Fruit fly (Drosophila melanogaster): ENCODE measurements around the gene CG14252.

The CG14252 gene

DNA sequence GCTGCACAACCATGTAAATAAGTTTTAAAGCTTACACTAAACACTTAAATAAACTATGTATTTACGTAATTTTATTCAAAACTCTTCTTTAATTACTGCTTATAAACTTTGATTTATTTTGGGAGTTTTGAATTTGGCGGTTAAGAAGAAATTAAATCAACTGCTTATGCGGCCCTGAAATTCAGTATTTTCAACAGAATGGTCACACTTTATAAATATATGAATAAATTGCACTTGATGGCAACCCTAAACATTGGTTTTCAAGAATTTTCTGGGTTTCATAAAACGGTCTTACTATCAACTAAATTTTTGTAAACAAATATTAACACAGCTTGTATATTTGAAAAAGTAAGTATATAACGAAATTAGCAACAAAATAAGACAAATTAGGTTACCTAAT, at the start of gene CG14252:
Gene CG14252, plus strand, starts transcription at position 302 of the 400 bp plus-strand sequence.
- no peak for TF ChIP-seq CG8478 (optimal IDR thresholded peaks at IDR 0.05)
- TF ChIP-seq CTCF (optimal IDR thresholded peaks at IDR 0.05): peak in 1 of 2 experiments; percentile 3

DNA sequence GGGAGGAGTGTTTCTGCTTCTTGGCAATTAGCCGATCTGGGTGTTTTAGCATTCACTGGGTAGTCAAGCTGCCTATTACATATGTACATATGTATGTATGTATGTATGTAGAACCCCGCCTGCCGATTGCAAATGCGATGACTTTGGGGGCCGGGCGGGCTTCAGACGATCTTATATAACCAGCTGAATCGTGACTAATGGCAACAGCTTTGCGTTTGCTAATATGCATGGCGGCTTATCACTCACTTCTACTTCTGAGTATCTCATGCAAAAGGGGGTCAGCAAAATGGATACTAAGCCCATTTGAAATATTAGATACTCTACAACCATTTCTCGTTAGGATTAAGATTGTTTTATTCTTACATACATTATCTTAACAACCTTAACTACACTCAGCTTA, 49.1 kb upstream of the CG14252 start:
- no peak for TF ChIP-seq CG8478 (optimal IDR thresholded peaks at IDR 0.05)
- no peak for TF ChIP-seq CTCF (optimal IDR thresholded peaks at IDR 0.05)

DNA sequence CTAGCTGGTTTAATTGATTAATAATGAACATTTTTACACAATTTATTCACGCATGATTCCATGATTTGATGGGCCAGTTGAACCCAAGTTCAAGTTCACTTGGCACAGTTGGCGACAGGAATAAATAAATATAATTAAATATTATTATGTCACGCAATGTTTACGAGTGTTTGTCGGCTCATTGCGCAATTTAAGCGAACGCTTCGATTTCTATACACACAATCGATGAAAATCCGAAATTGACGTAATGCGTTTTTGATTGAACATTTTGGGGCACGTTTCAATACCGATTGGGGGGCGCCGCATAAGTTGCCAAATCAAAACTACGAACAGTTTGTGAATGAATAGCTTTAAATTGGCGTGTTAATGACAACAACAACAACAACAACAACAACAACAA, 48.0 kb upstream of the CG14252 start:
- TF ChIP-seq CG8478 (optimal IDR thresholded peaks at IDR 0.05) (no peak), CTCF (optimal IDR thresholded peaks at IDR 0.05) (no peak)

DNA sequence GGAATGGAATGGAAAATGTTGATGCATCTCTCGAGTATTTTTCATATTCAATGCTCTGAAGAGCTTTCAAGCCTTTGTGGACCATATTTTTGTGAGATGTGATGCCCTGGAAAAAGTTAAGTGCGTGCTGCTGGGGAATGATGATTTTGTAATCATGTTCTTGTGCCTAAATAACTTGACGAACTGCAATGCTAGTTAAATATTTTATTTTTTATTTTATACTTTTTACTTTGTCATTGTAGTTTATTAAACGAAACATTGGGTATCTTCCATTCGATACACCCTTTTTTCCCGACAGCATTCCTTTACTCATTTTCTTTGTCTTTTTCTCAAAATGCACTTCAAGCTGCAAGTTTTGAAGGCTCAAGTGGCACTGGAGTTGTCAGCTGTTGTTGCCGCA, 45.4 kb upstream of the CG14252 start:
- TF ChIP-seq CG8478 (optimal IDR thresholded peaks at IDR 0.05) (no peak), CTCF (optimal IDR thresholded peaks at IDR 0.05) (no peak)

DNA sequence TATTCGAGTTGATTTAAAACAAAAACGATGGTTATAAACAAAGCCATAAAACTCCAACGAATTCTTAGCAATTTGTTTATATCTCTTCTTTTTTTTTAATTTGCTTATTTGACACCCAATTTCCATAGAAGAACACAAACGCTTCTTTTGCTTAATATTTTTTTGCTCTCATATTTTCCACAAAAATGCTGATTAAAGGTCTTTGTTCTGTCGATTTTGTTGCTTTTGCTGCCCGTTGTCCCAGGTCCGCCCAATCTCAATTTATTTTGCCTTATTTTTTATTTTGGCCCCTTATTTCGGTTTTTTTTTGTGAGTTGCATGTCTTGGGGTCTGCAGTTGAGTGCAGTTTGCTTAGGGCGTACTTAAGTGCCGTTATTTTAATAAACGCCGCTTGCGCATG, 39.3 kb upstream of the CG14252 start:
- TF ChIP-seq CG8478 (optimal IDR thresholded peaks at IDR 0.05): no peak
- TF ChIP-seq CTCF (optimal IDR thresholded peaks at IDR 0.05): no peak

DNA sequence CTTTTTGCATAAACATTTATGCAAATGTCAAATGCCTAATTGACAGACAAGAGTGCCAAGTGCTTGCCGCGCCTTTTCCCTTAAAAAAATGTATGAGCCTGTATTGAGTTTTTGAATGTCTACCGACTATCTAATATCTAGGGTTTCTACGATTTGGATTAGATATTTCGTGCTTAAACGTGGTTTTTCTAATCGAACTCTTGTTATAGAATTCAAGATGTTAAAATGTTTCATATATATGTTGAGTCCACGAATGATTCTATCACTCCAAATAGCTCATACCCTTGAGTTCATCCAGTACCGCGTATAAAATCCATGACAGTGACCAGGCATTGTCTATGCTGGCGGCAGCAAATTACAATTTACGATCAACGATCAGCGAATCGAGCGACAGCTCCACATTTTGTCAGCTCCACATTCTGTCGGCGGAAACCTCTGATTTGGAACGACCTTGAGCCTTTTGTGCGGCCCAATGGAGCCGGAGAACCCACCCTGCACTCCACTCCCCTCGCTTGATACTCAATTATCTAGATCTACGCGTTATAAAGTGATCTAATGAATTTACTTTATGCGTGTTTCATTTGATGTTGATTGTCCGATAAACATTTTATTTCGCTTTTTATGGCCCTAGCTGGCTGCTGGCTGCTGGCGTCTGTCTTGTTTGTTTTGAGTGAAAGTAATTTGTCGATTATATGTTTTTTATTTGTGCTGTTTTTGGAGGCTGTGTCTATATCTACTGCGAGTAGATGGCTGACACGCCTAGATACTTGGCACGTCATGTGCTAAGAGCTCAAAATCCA, 38.4 kb upstream of the CG14252 start:
- no peak for TF ChIP-seq CTCF (optimal IDR thresholded peaks at IDR 0.05)
- no peak for TF ChIP-seq CG8478 (optimal IDR thresholded peaks at IDR 0.05)

DNA sequence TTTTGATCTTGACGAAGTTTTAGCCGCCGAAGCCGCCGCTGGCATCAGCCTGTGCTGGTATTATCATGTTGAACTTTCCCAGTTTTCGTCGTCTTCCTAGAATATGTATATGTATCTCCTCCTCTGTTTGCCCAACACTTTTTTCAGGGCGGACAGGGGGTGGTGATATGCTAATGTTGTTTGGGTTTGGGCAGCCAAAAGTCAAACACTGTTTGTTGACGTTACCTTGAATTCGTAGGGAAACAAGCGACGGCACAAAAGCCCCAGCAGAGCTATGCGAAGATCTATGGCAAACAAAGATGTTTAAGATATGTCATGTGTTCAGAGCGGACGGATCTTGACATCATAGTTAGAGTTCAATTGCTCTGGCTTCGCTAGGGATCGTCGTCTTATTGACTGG, 36.6 kb upstream of the CG14252 start:
- TF ChIP-seq CTCF (optimal IDR thresholded peaks at IDR 0.05) (no peak), CG8478 (optimal IDR thresholded peaks at IDR 0.05) (no peak)

DNA sequence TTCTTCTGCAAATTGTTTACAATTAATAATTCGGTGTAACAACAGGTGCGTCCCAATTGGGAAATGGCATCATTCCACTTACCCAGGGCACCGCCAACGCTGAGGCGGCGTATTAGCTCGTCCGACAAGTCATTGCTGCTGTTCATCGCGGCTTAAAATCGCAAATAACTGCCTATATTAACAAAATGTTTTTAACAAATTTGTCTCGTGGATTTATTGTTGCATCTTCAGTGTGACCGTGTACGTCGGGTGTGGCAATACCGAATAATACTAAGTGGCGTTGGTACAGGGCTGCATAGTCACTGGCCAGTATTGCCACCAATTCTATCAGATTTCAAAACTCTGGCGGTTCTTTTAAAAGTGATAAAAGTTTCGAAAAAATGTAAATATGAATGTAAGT, 32.7 kb upstream of the CG14252 start, which contains the start of gene Ets97D:
Gene Ets97D, minus strand, starts transcription at position 272 of the 400 bp plus-strand sequence.
- TF ChIP-seq CG8478 (optimal IDR thresholded peaks at IDR 0.05) (no peak), CTCF (optimal IDR thresholded peaks at IDR 0.05) (peak in 1 of 2 experiments; percentile 26)

DNA sequence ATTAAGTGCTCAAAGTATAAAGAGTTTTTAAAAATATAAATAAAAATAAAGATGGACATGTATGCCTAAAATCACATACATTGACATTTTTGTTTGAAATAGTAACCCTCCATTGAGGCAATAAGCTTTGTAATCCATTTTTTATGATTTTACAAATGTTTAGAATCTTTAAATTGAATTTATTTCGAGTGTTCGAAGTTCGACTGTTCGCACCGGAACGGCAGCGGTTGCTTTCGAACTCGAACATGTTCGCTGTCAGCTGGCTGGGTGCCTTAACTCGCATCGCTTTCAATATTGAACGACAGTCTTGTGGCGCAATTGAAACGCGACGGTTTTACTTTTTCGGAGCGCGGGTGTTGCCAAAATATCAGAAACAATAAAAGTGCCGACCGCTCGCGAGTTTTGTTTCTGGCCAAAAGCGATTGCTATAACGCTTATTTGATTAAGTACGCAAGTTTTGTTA, 29.8 kb upstream of the CG14252 start, which contains the start of gene CG46339:
Gene CG46339, plus strand, starts transcription at position 299 of the 463 bp plus-strand sequence.
- TF ChIP-seq CTCF (optimal IDR thresholded peaks at IDR 0.05): no peak
- no peak for TF ChIP-seq CG8478 (optimal IDR thresholded peaks at IDR 0.05)

DNA sequence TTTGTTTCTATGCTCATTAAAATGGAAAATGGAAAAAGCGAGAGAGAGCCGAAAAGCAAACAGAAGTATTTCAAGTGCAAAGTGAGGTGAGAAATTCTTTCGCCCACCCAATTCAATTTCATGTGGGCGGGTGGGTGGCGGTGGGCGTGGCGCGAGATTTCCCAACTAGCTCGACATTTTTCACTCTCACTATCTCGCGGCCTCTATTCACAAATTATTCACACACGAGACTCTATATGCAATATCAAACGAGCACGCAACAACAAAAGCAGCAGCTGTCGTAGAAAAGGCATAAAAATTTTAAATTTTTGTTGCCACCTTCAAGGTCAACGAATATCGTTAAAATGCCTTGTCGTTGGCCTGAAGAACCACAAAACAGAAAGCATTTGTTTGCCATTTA, 26.5 kb upstream of the CG14252 start:
- TF ChIP-seq CG8478 (optimal IDR thresholded peaks at IDR 0.05) (no peak), CTCF (optimal IDR thresholded peaks at IDR 0.05) (no peak)

DNA sequence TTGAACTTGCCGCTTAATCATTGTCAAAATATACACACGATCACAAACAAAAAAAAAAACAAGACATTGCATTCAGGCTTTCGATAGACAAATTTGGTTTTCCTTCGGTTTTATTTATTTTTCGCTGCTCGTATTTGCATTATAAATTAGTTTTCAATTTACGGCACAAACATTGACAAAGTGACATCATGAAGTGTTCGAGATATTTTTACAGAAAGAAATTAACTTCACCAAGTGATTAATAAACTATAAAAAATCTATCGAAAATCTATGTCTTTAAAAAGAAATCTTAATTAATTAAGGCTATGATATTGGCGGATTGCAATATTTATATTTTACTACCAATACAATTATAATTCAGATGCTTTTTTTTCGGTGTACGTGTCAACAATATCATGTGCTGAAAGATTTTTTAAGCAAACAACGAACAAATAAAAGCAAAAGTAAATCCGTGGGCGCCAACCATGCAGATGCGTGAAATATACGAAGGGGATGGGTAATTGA, 21.5 kb upstream of the CG14252 start:
- TF ChIP-seq CG8478 (optimal IDR thresholded peaks at IDR 0.05) (no peak), CTCF (optimal IDR thresholded peaks at IDR 0.05) (no peak)

DNA sequence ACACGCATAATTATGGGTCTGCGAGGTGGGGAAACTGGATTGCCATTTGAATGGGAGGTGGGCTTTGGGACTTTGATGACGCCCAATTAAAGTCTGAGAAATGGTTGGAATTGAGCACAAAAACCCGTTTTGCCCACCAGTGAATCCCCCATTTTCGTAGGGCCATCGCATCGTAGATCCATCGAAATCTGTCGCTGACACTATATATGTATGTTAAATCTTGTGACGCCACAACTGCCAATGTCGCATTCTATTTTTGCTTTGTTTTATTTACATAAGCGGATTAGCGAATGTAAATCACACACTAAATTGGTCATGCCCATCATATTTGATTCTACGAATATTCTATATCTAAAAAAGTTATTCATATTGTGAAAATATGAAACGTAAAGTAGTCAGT, 18.9 kb upstream of the CG14252 start:
- TF ChIP-seq CG8478 (optimal IDR thresholded peaks at IDR 0.05): no peak

DNA sequence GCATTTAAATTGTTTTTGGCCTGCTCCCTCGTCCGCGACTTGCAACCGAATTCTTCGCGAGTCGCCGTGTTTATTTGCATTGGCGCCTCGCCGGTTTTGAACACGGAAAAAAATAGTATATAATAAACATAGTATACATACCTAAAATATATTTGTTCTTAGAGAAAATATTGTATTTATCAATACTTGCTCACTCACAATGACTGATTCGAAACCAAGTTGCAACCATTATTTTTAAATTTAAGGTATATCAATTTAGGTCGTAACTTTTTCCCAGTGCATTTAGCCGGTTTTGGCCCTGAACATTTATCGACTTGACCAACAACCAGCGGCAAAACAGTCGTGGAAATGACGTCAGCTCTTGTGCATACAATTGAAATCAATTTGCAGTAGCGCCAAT, 16.9 kb upstream of the CG14252 start:
- TF ChIP-seq CG8478 (optimal IDR thresholded peaks at IDR 0.05) (no peak), CTCF (optimal IDR thresholded peaks at IDR 0.05) (no peak)

DNA sequence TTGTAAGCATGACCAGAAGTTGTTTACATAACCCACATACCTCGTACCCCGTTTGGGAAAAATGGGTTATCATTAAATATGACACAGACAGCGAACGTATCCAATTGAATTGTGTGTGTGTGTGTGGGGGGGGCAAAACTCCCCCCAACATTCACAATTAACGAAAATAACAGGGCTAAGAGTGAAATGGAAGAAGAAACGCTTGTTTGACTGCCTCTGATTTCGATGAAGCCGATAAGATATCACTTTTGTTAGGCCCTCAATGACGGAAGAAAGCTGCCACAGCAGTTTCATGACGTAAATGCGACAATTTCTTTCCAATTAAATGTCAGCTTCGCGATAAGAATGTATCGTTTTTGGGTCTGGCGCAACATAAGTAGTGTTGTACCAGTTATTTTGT, 11.4 kb upstream of the CG14252 start:
- no peak for TF ChIP-seq CTCF (optimal IDR thresholded peaks at IDR 0.05)
- no peak for TF ChIP-seq CG8478 (optimal IDR thresholded peaks at IDR 0.05)

DNA sequence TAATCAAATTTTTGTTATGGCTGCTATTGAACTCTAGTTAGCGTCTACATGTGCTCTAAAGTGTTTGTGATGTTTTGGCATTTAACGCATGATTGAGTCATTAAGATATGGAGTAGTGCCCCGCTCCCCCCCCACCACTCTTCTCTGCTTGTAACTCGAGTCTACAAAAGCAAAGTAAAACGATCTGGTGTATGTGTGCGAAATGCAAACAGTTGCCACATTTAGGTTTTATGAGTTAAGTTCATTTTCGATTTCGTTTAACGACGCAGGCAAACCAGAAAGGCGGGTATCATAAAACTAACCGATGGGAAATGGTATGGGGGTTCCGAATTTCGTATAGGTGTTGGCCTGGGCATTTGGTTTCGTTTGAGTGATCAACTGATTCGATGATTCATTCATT, 10.8 kb upstream of the CG14252 start:
- no peak for TF ChIP-seq CG8478 (optimal IDR thresholded peaks at IDR 0.05)
- TF ChIP-seq CTCF (optimal IDR thresholded peaks at IDR 0.05): no peak

DNA sequence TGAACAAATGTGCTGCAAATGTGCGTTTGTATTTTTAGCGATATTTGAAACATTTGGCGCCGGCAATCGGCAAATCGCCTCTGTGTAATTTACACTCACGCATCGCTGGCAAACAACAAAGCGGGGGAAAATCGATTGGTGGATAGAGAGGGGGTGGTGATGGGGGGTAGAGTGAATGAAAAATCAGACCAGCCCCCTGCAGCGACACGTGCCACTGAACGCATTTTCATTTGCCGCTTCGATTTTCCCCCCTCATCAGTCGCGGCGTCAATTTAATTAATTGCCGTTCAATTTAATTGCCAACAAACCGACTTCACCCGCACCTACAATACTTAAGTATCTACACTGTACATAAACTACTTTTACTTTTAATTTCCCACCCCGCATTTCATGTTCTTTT, 9.9 kb upstream of the CG14252 start:
- TF ChIP-seq CTCF (optimal IDR thresholded peaks at IDR 0.05): no peak
- TF ChIP-seq CG8478 (optimal IDR thresholded peaks at IDR 0.05): no peak
